Fruit fly (Drosophila melanogaster) whole organism, embryonic: ENCODE measurements around the gene CG34134.

Source experiments
- Abd-B ChIP-seq: fragments of 200-800 bp; sonication (Bioruptor generic); optimal IDR thresholded peaks from 2 replicates; lab custom pipeline; 2018; ENCODE audit warnings: missing biosample characterization, mild to moderate bottlenecking, missing genetic modification characterization, moderate library complexity
- Adf1 ChIP-seq: fragments of 200-800 bp; sonication (Bioruptor generic); IDR thresholded peaks from 2 replicates; pipeline ENCODE4 v1.3.6; 2022; ENCODE audit warnings: missing biosample characterization, missing genetic modification characterization
- Aef1 ChIP-seq: fragments of 200-800 bp; sonication (Bioruptor generic); IDR thresholded peaks from 3 replicates; pipeline ENCODE4 v1.3.6; 2022; ENCODE audit warnings: missing biosample characterization, missing genetic modification characterization
- CG11695 ChIP-seq: fragments of 200-800 bp; sonication (Bioruptor generic); IDR thresholded peaks from 3 replicates; pipeline ENCODE4 v1.3.6; 2022; ENCODE audit warnings: missing biosample characterization, missing genetic modification characterization
- CG11696 ChIP-seq: fragments of 200-800 bp; sonication (Bioruptor generic); IDR thresholded peaks from 2 replicates; pipeline ENCODE4 v1.3.6; 2022; ENCODE audit warnings: missing biosample characterization, missing genetic modification characterization
- CG12155 ChIP-seq: fragments of 200-800 bp; sonication (Bioruptor generic); optimal IDR thresholded peaks from 3 replicates; lab custom pipeline; 2016; ENCODE audit warnings: missing biosample characterization, missing genetic modification characterization
- CG12942 ChIP-seq: fragments of 200-800 bp; sonication (Bioruptor generic); optimal IDR thresholded peaks from 3 replicates; lab custom pipeline; 2016; ENCODE audit warnings: missing biosample characterization, missing genetic modification characterization
- CG13775 ChIP-seq: fragments of 200-800 bp; sonication (Bioruptor generic); optimal IDR thresholded peaks from 3 replicates; lab custom pipeline; 2017; ENCODE audit warnings: missing biosample characterization, mild to moderate bottlenecking, missing genetic modification characterization
- CG13894 ChIP-seq: fragments of 200-800 bp; sonication (Bioruptor generic); optimal IDR thresholded peaks from 3 replicates; lab custom pipeline; 2018; ENCODE audit warnings: missing biosample characterization, mild to moderate bottlenecking, missing genetic modification characterization, moderate library complexity
- CG15073 ChIP-seq: fragments of 200-800 bp; sonication (Bioruptor generic); optimal IDR thresholded peaks from 2 replicates; lab custom pipeline; 2016; ENCODE audit warnings: missing biosample characterization, missing genetic modification characterization
- CG1602 ChIP-seq: fragments of 200-800 bp; sonication (Bioruptor generic); optimal IDR thresholded peaks from 3 replicates; lab custom pipeline; 2016; ENCODE audit warnings: missing biosample characterization, missing genetic modification characterization
- CG16779 ChIP-seq: fragments of 200-800 bp; sonication (Bioruptor generic); IDR thresholded peaks from 2 replicates; pipeline ENCODE4 v1.3.6; 2022; ENCODE audit warnings: missing biosample characterization, missing genetic modification characterization
- CG17186 ChIP-seq: fragments of 200-800 bp; sonication (Bioruptor generic); optimal IDR thresholded peaks from 3 replicates; lab custom pipeline; 2017; ENCODE audit warnings: missing biosample characterization, missing genetic modification reagents, missing genetic modification characterization
- CG2875 ChIP-seq: fragments of 200-800 bp; sonication (Bioruptor generic); optimal IDR thresholded peaks from 2 replicates; lab custom pipeline; 2017; ENCODE audit warnings: missing biosample characterization, mild to moderate bottlenecking, missing genetic modification characterization, missing genetic modification reagents
- CG34224 ChIP-seq: fragments of 200-800 bp; sonication (Bioruptor generic); IDR thresholded peaks from 3 replicates; pipeline ENCODE4 v1.3.6; 2022; ENCODE audit warnings: missing biosample characterization, missing genetic modification characterization; ENCODE audit not compliant: partially characterized antibody
- CG4328 ChIP-seq: fragments of 200-800 bp; sonication (Bioruptor generic); optimal IDR thresholded peaks from 3 replicates; lab custom pipeline; 2017; ENCODE audit warnings: missing biosample characterization, missing genetic modification reagents, missing genetic modification characterization
- CG4404 ChIP-seq: fragments of 200-800 bp; sonication (Bioruptor generic); IDR thresholded peaks from 2 replicates; pipeline ENCODE4 v1.3.6; 2022; ENCODE audit warnings: missing biosample characterization, missing genetic modification characterization
- CG5180 ChIP-seq: fragments of 200-800 bp; sonication (Bioruptor generic); optimal IDR thresholded peaks from 3 replicates; lab custom pipeline; 2017; ENCODE audit warnings: missing biosample characterization, missing genetic modification characterization, mild to moderate bottlenecking, moderate library complexity, missing genetic modification reagents
- CG6689 ChIP-seq: fragments of 200-800 bp; sonication (Bioruptor generic); IDR thresholded peaks from 2 replicates; pipeline ENCODE4 v1.3.6; 2022; ENCODE audit warnings: missing biosample characterization, missing genetic modification characterization
- CG7745 ChIP-seq: fragments of 200-800 bp; sonication (Bioruptor generic); optimal IDR thresholded peaks from 2 replicates; lab custom pipeline; 2018; ENCODE audit warnings: missing biosample characterization, mild to moderate bottlenecking, missing genetic modification characterization, moderate library complexity
- CG7928 ChIP-seq: fragments of 200-800 bp; sonication (Bioruptor generic); optimal IDR thresholded peaks from 2 replicates; lab custom pipeline; 2017; ENCODE audit warnings: missing biosample characterization, mild to moderate bottlenecking, missing genetic modification characterization
- CG8290 ChIP-seq, 3 experiments: fragments of 200-800 bp; sonication (Bioruptor generic); optimal IDR thresholded peaks; 2 replicates each; lab custom pipeline; 2016 to 2019; ENCODE audit warnings: missing biosample characterization in 3 of 3, missing genetic modification characterization in 3 of 3, mild to moderate bottlenecking in 2 of 3, moderate library complexity in 1 of 3
- D19A ChIP-seq: fragments of 200-800 bp; optimal IDR thresholded peaks from 3 replicates; lab custom pipeline; 2019; ENCODE audit warnings: missing biosample characterization, mild to moderate bottlenecking, missing genetic modification characterization, moderate library complexity
- D19B ChIP-seq: fragments of 200-800 bp; sonication (Bioruptor generic); optimal IDR thresholded peaks from 2 replicates; lab custom pipeline; 2017; ENCODE audit warnings: missing biosample characterization, mild to moderate bottlenecking, missing genetic modification characterization
- Dip2 ChIP-seq: fragments of 200-800 bp; sonication (Bioruptor generic); IDR thresholded peaks from 2 replicates; pipeline ENCODE4 v1.3.6; 2022; ENCODE audit warnings: missing biosample characterization, missing genetic modification characterization
- Ets97D ChIP-seq: fragments of 200-800 bp; sonication (Bioruptor generic); optimal IDR thresholded peaks from 3 replicates; lab custom pipeline; 2016; ENCODE audit warnings: missing biosample characterization, missing genetic modification characterization
- GATAe ChIP-seq: fragments of 200-800 bp; sonication (Bioruptor generic); conservative IDR thresholded peaks from 2 replicates; pipeline ENCODE4 v1.3.6; 2022; ENCODE audit warnings: missing biosample characterization, missing genetic modification characterization
- Gsc ChIP-seq: fragments of 200-800 bp; sonication (Bioruptor generic); IDR thresholded peaks from 2 replicates; pipeline ENCODE4 v1.3.6; 2022; ENCODE audit warnings: missing biosample characterization, missing genetic modification characterization
- Hand ChIP-seq: fragments of 200-800 bp; sonication (Bioruptor generic); optimal IDR thresholded peaks from 2 replicates; lab custom pipeline; 2017; ENCODE audit warnings: mild to moderate bottlenecking, missing biosample characterization, missing genetic modification reagents, missing genetic modification characterization
- Hmr ChIP-seq: fragments of 200-800 bp; sonication (Bioruptor generic); optimal IDR thresholded peaks from 3 replicates; lab custom pipeline; 2017; ENCODE audit warnings: mild to moderate bottlenecking, missing biosample characterization, missing genetic modification reagents, missing genetic modification characterization
- Lim3 ChIP-seq: fragments of 200-800 bp; sonication (Bioruptor generic); IDR thresholded peaks from 2 replicates; pipeline ENCODE4 v1.3.6; 2022; ENCODE audit warnings: missing biosample characterization, missing genetic modification characterization
- Lpt ChIP-seq: fragments of >200 bp; optimal IDR thresholded peaks from 2 replicates; lab custom pipeline; 2018; ENCODE audit warnings: missing biosample characterization, missing genetic modification characterization
- Max ChIP-seq: fragments of 200-800 bp; sonication (Bioruptor generic); optimal IDR thresholded peaks from 2 replicates; lab custom pipeline; 2016; ENCODE audit warnings: missing biosample characterization, mild to moderate bottlenecking, missing genetic modification characterization
- NC2β ChIP-seq: fragments of 200-800 bp; sonication (Bioruptor generic); optimal IDR thresholded peaks from 2 replicates; lab custom pipeline; 2016; ENCODE audit warnings: missing biosample characterization, missing genetic modification characterization
- Xrp1 ChIP-seq: fragments of 200-800 bp; sonication (Bioruptor generic); IDR thresholded peaks from 2 replicates; pipeline ENCODE4 v1.3.6; 2022; ENCODE audit warnings: missing biosample characterization, missing genetic modification characterization
- aop ChIP-seq: fragments of 200-800 bp; sonication (Bioruptor generic); IDR thresholded peaks from 2 replicates; pipeline ENCODE4 v1.3.6; 2022; ENCODE audit warnings: missing biosample characterization, missing genetic modification characterization
- crol ChIP-seq: fragments of 200-800 bp; sonication (Bioruptor generic); IDR thresholded peaks from 2 replicates; pipeline ENCODE4 v1.3.6; 2022; ENCODE audit warnings: missing biosample characterization, missing genetic modification characterization
- esg ChIP-seq: fragments of 200-800 bp; sonication (Bioruptor generic); conservative IDR thresholded peaks from 2 replicates; pipeline ENCODE4 v1.3.6; 2022; ENCODE audit warnings: missing biosample characterization, missing genetic modification characterization
- eyg ChIP-seq: fragments of 200-800 bp; sonication (Bioruptor generic); optimal IDR thresholded peaks from 3 replicates; lab custom pipeline; 2016; ENCODE audit warnings: missing biosample characterization, missing genetic modification characterization
- fd3F ChIP-seq: fragments of 200-800 bp; sonication (Bioruptor generic); optimal IDR thresholded peaks from 2 replicates; lab custom pipeline; 2018; ENCODE audit warnings: missing biosample characterization, mild to moderate bottlenecking, missing genetic modification characterization, moderate library complexity
- hbn ChIP-seq: fragments of 200-800 bp; sonication (Bioruptor generic); IDR thresholded peaks from 2 replicates; pipeline ENCODE4 v1.3.6; 2022; ENCODE audit warnings: missing biosample characterization, missing genetic modification characterization; ENCODE audit not compliant: partially characterized antibody
- kni ChIP-seq: fragments of 200-800 bp; sonication (Bioruptor generic); optimal IDR thresholded peaks from 3 replicates; lab custom pipeline; 2017; ENCODE audit warnings: mild to moderate bottlenecking, missing biosample characterization, missing genetic modification reagents, missing genetic modification characterization
- peb ChIP-seq: fragments of 200-800 bp; sonication (Bioruptor generic); IDR thresholded peaks from 2 replicates; pipeline ENCODE4 v1.3.6; 2022; ENCODE audit warnings: missing biosample characterization, missing genetic modification characterization
- prd ChIP-seq, 3 experiments: fragments of >200 bp in 2 of 3; fragments of 200-800 bp in 1 of 3; sonication (Bioruptor generic) in 1 of 3; optimal IDR thresholded peaks in 2 of 3; IDR thresholded peaks in 1 of 3; 2 replicates in 2 of 3; 3 replicates in 1 of 3; pipeline versions ENCODE4 v1.3.6 to Lab custom; 2017 to 2022; ENCODE audit warnings: missing biosample characterization in 1 of 3, missing genetic modification characterization in 1 of 3
- shn ChIP-seq: fragments of 200-800 bp; sonication (Bioruptor generic); optimal IDR thresholded peaks from 3 replicates; lab custom pipeline; 2016; ENCODE audit warnings: missing biosample characterization, missing genetic modification characterization
- trh ChIP-seq: fragments of 200-800 bp; sonication (Bioruptor generic); optimal IDR thresholded peaks from 2 replicates; lab custom pipeline; 2016; ENCODE audit warnings: missing biosample characterization, missing genetic modification characterization
- tx ChIP-seq: fragments of 200-800 bp; sonication (Bioruptor generic); optimal IDR thresholded peaks from 2 replicates; lab custom pipeline; 2016; ENCODE audit warnings: missing biosample characterization, missing genetic modification characterization
- vfl ChIP-seq: fragments of 200-800 bp; sonication (Bioruptor generic); optimal IDR thresholded peaks from 2 replicates; lab custom pipeline; 2016; ENCODE audit warnings: missing biosample characterization, missing genetic modification characterization
- zfh2 ChIP-seq: fragments of 200-800 bp; sonication (Bioruptor generic); optimal IDR thresholded peaks from 2 replicates; lab custom pipeline; 2016; ENCODE audit warnings: missing biosample characterization, missing genetic modification characterization

Gene CG34134

DNA sequence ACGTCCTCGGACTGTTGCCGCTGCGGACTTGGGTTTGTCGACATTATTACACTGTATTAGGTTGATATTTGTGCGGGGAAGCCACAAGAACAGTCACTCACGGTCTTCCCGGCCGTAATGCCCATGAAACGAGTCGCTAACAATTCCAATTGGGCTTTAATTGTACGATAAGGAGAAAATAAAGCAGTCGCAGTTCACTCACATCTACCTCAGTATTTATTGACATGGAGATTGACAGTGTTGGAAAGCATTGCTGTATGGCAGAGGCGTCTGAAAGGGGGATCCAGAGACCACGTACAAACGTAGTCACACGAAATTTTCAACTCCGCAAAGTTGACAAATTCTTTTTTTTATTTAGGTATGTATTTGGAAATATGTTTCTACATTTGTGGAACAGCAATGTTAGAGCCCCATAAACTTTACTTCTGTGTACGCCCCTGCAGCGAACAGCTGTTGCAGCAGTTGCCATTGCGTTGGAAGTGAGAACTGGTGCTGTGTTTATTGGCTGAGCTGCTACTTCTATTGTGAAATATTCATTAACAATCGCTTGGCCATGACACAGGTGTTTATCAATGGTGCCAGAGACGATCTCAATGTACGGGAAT is 22.2 kb upstream of the CG34134 start, which contains the start of the genes CG8372 and CG8360 (continued):
- TF ChIP-seq vfl (GFP tag; lab: Kevin White, UChicago) = peak; percentile 98
- TF ChIP-seq Max = peak; percentile 99
- TF ChIP-seq CG12942 = peak; percentile 99
- peak; percentile 96 for TF ChIP-seq CG13894 (tag; lab: Kevin White, UChicago)
- peak; percentile 96 for TF ChIP-seq CG11696
- peak; percentile 97 for TF ChIP-seq CG4328 (GFP tag; lab: Kevin White, UChicago)
- peak; percentile 98 for TF ChIP-seq CG13775 (GFP tag; lab: Kevin White, UChicago)
- TF ChIP-seq esg (GFP tag; lab: Robert Waterston, UW) = peak; percentile 99
- TF ChIP-seq peb (GFP tag; lab: Robert Waterston, UW) = peak; percentile 99
- no peak for TF ChIP-seq prd (optimal IDR thresholded peaks at IDR 0.05; lab: Kevin White, UChicago)
- TF ChIP-seq prd (GFP tag; IDR thresholded peaks at IDR 0.05; lab: Robert Waterston, UW) = peak; percentile 100
- TF ChIP-seq Aef1 (GFP tag; lab: Robert Waterston, UW) = peak; percentile 99
- peak; percentile 95 for TF ChIP-seq CG17186 (GFP tag; lab: Kevin White, UChicago)
- peak; percentile 83 for TF ChIP-seq CG7928 (GFP tag; lab: Kevin White, UChicago)
- peak; percentile 98 for TF ChIP-seq Abd-B (GFP tag; lab: Kevin White, UChicago)
- peak; percentile 99 for TF ChIP-seq shn
- TF ChIP-seq D19B (GFP tag; lab: Kevin White, UChicago) = peak; percentile 95
- TF ChIP-seq CG11695 (GFP tag; lab: Robert Waterston, UW) = peak; percentile 99
- TF ChIP-seq Ets97D = peak; percentile 96
- TF ChIP-seq CG2875 = peak; percentile 98
- TF ChIP-seq CG5180 = peak; percentile 91
- peak; percentile 98 for TF ChIP-seq NC2β (GFP tag; lab: Kevin White, UChicago)
- TF ChIP-seq tx (GFP tag; lab: Kevin White, UChicago) = peak; percentile 99
- peak; percentile 97 for TF ChIP-seq Hand
- TF ChIP-seq Lpt (GFP tag; lab: Kevin White, UChicago) = no peak
- TF ChIP-seq GATAe (GFP tag; lab: Robert Waterston, UW) = peak; percentile 98
- peak; percentile 99 for TF ChIP-seq CG1602 (GFP tag; lab: Kevin White, UChicago)
- peak; percentile 42; the same call in 2 of the 3 replicates for TF ChIP-seq CG34224
- peak; percentile 92 for TF ChIP-seq CG15073 (GFP tag; lab: Kevin White, UChicago)
- no peak; the same call in 1 of the 2 replicates for TF ChIP-seq hbn (GFP tag; lab: Robert Waterston, UW)
- peak; percentile 99 for TF ChIP-seq zfh2 (GFP tag; lab: Kevin White, UChicago)
- TF ChIP-seq kni (GFP tag; lab: Kevin White, UChicago) = peak; percentile 90
- TF ChIP-seq crol (GFP tag; lab: Robert Waterston, UW) = peak; percentile 79
- TF ChIP-seq CG8290 (GFP tag; optimal IDR thresholded peaks at IDR 0.05; lab: Kevin White, UChicago) = peak; percentile 98
- TF ChIP-seq CG8290 (tag; optimal IDR thresholded peaks at IDR 0.05; lab: Kevin White, UChicago) = peak; percentile 89 to 97
- TF ChIP-seq trh (GFP tag; lab: Kevin White, UChicago) = peak; percentile 98
- TF ChIP-seq Xrp1 = peak; percentile 100
- TF ChIP-seq CG12155 (GFP tag; lab: Kevin White, UChicago) = peak; percentile 98
- peak; percentile 98 for TF ChIP-seq CG16779 (GFP tag; lab: Robert Waterston, UW)
- TF ChIP-seq fd3F (GFP tag; lab: Kevin White, UChicago) = peak; percentile 96
- TF ChIP-seq CG4404 = peak; percentile 99
- peak; percentile 18 for TF ChIP-seq CG7745 (tag; lab: Kevin White, UChicago)
- peak; percentile 93 for TF ChIP-seq D19A (tag; lab: Kevin White, UChicago)
- peak; percentile 90 for TF ChIP-seq Adf1 (GFP tag; lab: Robert Waterston, UW)
- peak; percentile 99 for TF ChIP-seq CG6689
- TF ChIP-seq Dip2 (GFP tag; lab: Robert Waterston, UW) = peak; percentile 74; the same call in 1 of the 2 replicates
- peak; percentile 99 for TF ChIP-seq Hmr (GFP tag; lab: Kevin White, UChicago)
- peak; percentile 99 for TF ChIP-seq eyg (GFP tag; lab: Kevin White, UChicago)
- TF ChIP-seq aop = peak; percentile 95
- peak; percentile 97 for TF ChIP-seq Lim3 (GFP tag; lab: Robert Waterston, UW)
- TF ChIP-seq Gsc (GFP tag; lab: Robert Waterston, UW) = peak; percentile 97
